Fruit fly (Drosophila melanogaster) S2 (cell line): ENCODE data around the gene dsd.

Source experiments
- CG8478 ChIP-seq: fragments of >200 bp; optimal IDR thresholded peaks from 2 replicates; lab custom pipeline; 2018
- CTCF ChIP-seq, 2 experiments: fragments of >200 bp; optimal IDR thresholded peaks; 2 replicates each; lab custom pipeline; 2018

DNA sequence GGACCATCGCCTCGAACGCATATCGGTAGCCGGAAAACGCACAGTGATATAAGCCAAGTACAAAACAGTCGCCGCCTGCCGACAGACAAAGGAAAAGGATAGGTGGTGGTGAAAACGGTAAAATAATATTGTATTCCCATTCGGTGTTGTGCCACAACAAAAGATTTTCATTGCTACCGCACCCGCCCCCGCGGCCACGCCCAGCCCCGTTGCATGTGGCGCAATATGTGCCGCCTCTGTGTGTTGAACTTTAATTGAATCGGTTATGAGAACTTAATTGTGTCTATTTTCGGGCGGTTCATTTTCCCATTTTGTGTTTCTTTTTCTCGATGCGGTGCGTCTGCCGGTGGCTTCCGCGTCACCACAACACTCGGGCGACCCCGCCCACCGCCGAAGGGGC is 29.5 kb upstream of the dsd start:
- no peak for TF ChIP-seq CG8478
- no peak for TF ChIP-seq CTCF (optimal IDR thresholded peaks at IDR 0.05; lab: Kevin White, UChicago)
